Fruit fly (Drosophila melanogaster): Measurements from ENCODE around the gene Snm1.

DNA sequence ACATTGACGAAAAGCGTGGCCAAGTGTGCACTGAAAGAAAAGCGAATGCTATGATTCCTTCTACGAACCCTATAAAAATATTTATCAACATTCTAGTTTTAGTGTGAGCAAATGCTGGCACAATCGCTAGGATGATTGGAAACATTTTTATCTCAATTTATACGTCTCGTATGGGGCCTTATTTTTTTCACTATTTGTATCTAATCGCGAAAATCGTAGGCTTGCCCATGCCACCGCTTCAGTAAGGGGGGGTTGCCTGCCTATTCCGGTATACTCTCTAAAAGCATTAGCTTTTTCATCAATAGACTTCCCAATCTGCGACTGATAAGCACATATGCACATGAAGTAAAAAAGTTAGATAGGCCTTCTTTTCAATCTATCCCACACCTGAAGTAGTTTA, 10.7 kb downstream of the Snm1 start:
- TF ChIP-seq CG33017 (tag; optimal IDR thresholded peaks at IDR 0.05) (peak; percentile 91), CG12768 (GFP tag; optimal IDR thresholded peaks at IDR 0.05) (peak; percentile 87), bab1 (GFP tag; optimal IDR thresholded peaks at IDR 0.05) (peak; percentile 62), CG7101 (tag; optimal IDR thresholded peaks at IDR 0.05) (peak; percentile 89), tj (GFP tag; optimal IDR thresholded peaks at IDR 0.05) (peak; percentile 35), Clk (GFP tag; optimal IDR thresholded peaks at IDR 0.05) (peak; percentile 71), pad (GFP tag; optimal IDR thresholded peaks at IDR 0.05) (peak; percentile 56), ovo (GFP tag; optimal IDR thresholded peaks at IDR 0.05) (no peak), CG14711 (tag; optimal IDR thresholded peaks at IDR 0.05) (peak; percentile 89), Hr96 (GFP tag; optimal IDR thresholded peaks at IDR 0.05) (peak; percentile 69), CG11617 (GFP tag; optimal IDR thresholded peaks at IDR 0.05) (peak; percentile 80), toe (GFP tag; optimal IDR thresholded peaks at IDR 0.05) (no peak), cnc (optimal IDR thresholded peaks at IDR 0.05) (peak in 1 of 2 experiments; percentile 9), Mnt (GFP tag; optimal IDR thresholded peaks at IDR 0.05) (peak; percentile 68)

Data from whole organism, adult.